Worm (Caenorhabditis elegans) whole organism, young adult: ENCODE data around the gene clp-7.

Experiments used
- B0035.1 ChIP-seq: sonication (generic microtip); optimal IDR thresholded peaks from 2 replicates; lab custom pipeline; 2016; ENCODE audit warnings: missing genetic modification characterization, mild to moderate bottlenecking, missing compliant biosample characterization, missing genotype, missing genetic modification reagents
- F55B11.4 ChIP-seq: sonication (generic microtip); optimal IDR thresholded peaks from 2 replicates; lab custom pipeline; 2016; ENCODE audit warnings: missing compliant biosample characterization, missing genetic modification characterization, borderline replicate concordance; ENCODE audit not compliant: insufficient read depth
- ama-1 ChIP-seq, 3 experiments: fragments of 150-350 bp in 1 of 3; sonication (generic microtip) in 2 of 3; optimal IDR thresholded peaks; 2 replicates each; lab custom pipeline; 2014 to 2018; ENCODE audit warnings: missing biosample characterization in 2 of 3, missing genetic modification characterization in 2 of 3, missing genetic modification reagents in 2 of 3
- attf-5 ChIP-seq: fragments of 200-800 bp; sonication (Bioruptor generic); optimal IDR thresholded peaks from 2 replicates; lab custom pipeline; 2018; ENCODE audit warnings: mild to moderate bottlenecking, missing genetic modification characterization, missing compliant biosample characterization
- attf-6 ChIP-seq: fragments of 200-800 bp; sonication (Bioruptor generic); IDR thresholded peaks from 2 replicates; pipeline ENCODE4 v1.3.6; 2022; ENCODE audit warnings: missing genetic modification reagents, missing genetic modification characterization, missing compliant biosample characterization
- cebp-2 ChIP-seq: fragments of 200-800 bp; sonication (Bioruptor generic); IDR thresholded peaks from 2 replicates; pipeline ENCODE4 v1.3.6; 2022; ENCODE audit warnings: missing genetic modification characterization, missing compliant biosample characterization
- chd-7 ChIP-seq: sonication (generic microtip); optimal IDR thresholded peaks from 2 replicates; lab custom pipeline; 2016; ENCODE audit warnings: mild to moderate bottlenecking, missing genetic modification characterization, moderate library complexity, missing compliant biosample characterization
- fkh-3 ChIP-seq: sonication (generic microtip); optimal IDR thresholded peaks from 2 replicates; lab custom pipeline; 2016; ENCODE audit warnings: mild to moderate bottlenecking, missing genetic modification characterization, missing compliant biosample characterization
- hmg-1.2 ChIP-seq: fragments of 200-800 bp; sonication (Bioruptor generic); IDR thresholded peaks from 2 replicates; pipeline ENCODE4 v1.3.6; 2022; ENCODE audit warnings: missing genetic modification reagents, missing genetic modification characterization, missing compliant biosample characterization
- lsy-27 ChIP-seq: sonication (generic microtip); optimal IDR thresholded peaks from 2 replicates; lab custom pipeline; 2017; ENCODE audit warnings: missing genetic modification characterization, mild to moderate bottlenecking, missing compliant biosample characterization, antibody characterized with exemption, missing genotype, borderline replicate concordance; ENCODE audit not compliant: insufficient read depth
- snpc-4 ChIP-seq, 5 experiments: fragments of 150-350 bp in 1 of 5; sonication (generic microtip) in 4 of 5; optimal IDR thresholded peaks; 2 replicates each; lab custom pipeline; 2014 to 2018; ENCODE audit warnings: missing genetic modification characterization in 5 of 5, missing biosample characterization in 3 of 5, antibody characterized with exemption in 2 of 5, mild to moderate bottlenecking in 2 of 5, missing compliant biosample characterization in 2 of 5, missing genotype in 2 of 5, moderate library complexity in 2 of 5, missing genetic modification reagents in 1 of 5
- ztf-3 ChIP-seq: fragments of 200-800 bp; sonication (Bioruptor generic); optimal IDR thresholded peaks from 2 replicates; lab custom pipeline; 2018; ENCODE audit warnings: mild to moderate bottlenecking, missing genetic modification characterization, missing compliant biosample characterization

DNA sequence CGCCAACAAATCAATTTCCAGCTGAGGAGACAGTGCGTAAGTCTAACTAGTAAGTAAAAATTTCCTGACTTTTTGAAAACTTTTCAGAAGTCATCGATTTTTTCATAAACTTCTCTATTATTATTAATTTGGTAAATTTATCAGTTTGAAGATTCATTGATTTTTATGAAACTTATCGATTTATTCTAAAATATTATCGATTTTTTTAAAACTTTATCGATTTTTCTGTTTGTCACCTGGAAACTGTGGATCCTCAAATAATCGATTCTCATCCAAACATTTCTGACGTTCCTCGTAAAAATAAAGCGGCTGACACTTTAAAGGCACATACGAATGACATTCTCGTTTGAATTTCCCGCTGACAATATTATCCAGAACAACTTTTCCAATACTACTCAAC is 11.8 kb downstream of the clp-7 start:
- TF ChIP-seq chd-7 (tag; lab: Kevin White, UChicago) (no peak), lsy-27 (tag; lab: Kevin White, UChicago) (no peak), ama-1 (optimal IDR thresholded peaks at IDR 0.05; lab: Kevin White, UChicago) (no peak), ama-1 (GFP tag; optimal IDR thresholded peaks at IDR 0.05; lab: Kevin White, UChicago) (no peak), B0035.1 (tag; lab: Kevin White, UChicago) (no peak), fkh-3 (tag; lab: Kevin White, UChicago) (no peak), cebp-2 (no peak), attf-6 (GFP tag; lab: Robert Waterston, UW) (no peak), attf-5 (no peak), snpc-4 (GFP tag; optimal IDR thresholded peaks at IDR 0.05; lab: Kevin White, UChicago) (no peak), snpc-4 (tag; optimal IDR thresholded peaks at IDR 0.05; lab: Kevin White, UChicago) (no peak), hmg-1.2 (GFP tag; lab: Robert Waterston, UW) (no peak), ztf-3 (GFP tag; lab: Kevin White, UChicago) (no peak), F55B11.4 (tag; lab: Kevin White, UChicago) (no peak)
